Worm (Caenorhabditis elegans): ENCODE results near the gene elk-2.
"Not testable (repeated sequence)": the region's sequence is repeated elsewhere in the genome, so short reads cannot be mapped to it uniquely, and the experiment has no call there.

Gene elk-2

ce11 chrX:108929-109328, at the start of gene elk-2:
TSS of gene elk-2 (minus strand) at chrX:109029.
- not testable (repeated sequence) for TF ChIP-seq egl-43 (GFP tag; IDR thresholded peaks at IDR 0.05); zfp-2 (tag; optimal IDR thresholded peaks at IDR 0.05); dve-1 (tag; optimal IDR thresholded peaks at IDR 0.05; ENCODE audit: insufficient read depth)

- TF ChIP-seq nhr-111 (GFP tag; optimal IDR thresholded peaks at IDR 0.05) (no peak), unc-62 (GFP tag; optimal IDR thresholded peaks at IDR 0.05 in 1 of 2) (peak in 1 of 2 experiments; percentile 47), unc-62 (tag; optimal IDR thresholded peaks at IDR 0.05) (no peak)
Observed at ce11 chrX:147824-148223, 39.0 kb upstream of the elk-2 start, which contains the start of gene Y73B3A.11. TSS of gene Y73B3A.11 (plus strand) at chrX:148124.

ce11 chrX:146832-147231, 38.0 kb upstream of the elk-2 start:
- TF ChIP-seq hlh-11 (tag; optimal IDR thresholded peaks at IDR 0.05) = no peak
- TF ChIP-seq F44E2.7 (GFP tag; IDR thresholded peaks at IDR 0.05) = no peak
- 0 out of 2 replicates have a peak, but pooled peaks have one; percentile 52 for TF ChIP-seq lin-29 (GFP tag; IDR thresholded peaks at IDR 0.05)
- peak in 1 of 2 experiments; percentile 90 for TF ChIP-seq unc-62 (GFP tag; optimal IDR thresholded peaks at IDR 0.05 in 1 of 2)
- no peak for TF ChIP-seq unc-62 (tag; optimal IDR thresholded peaks at IDR 0.05)

- TF ChIP-seq madf-5 (GFP tag; IDR thresholded peaks at IDR 0.05) (no peak), mxl-2 (GFP tag; conservative IDR thresholded peaks at IDR 0.05) (no peak), ztf-11 (tag; optimal IDR thresholded peaks at IDR 0.05) (no peak), spr-1 (tag; optimal IDR thresholded peaks at IDR 0.05) (no peak)
Observed at ce11 chrX:141149-141548, 32.3 kb upstream of the elk-2 start, which contains the start of gene Y73B3A.8. TSS of gene Y73B3A.8 (minus strand) at chrX:141249.

ce11 chrX:119363-119762, 10.5 kb upstream of the elk-2 start, which contains the start of gene fbxa-16:
TSS of gene fbxa-16 (plus strand) at chrX:119663.
- TF ChIP-seq hif-1, zag-1, rbr-2 (tag; optimal IDR thresholded peaks at IDR 0.05): not testable (repeated sequence)

- no peak for TF ChIP-seq F10B5.3 (tag; optimal IDR thresholded peaks at IDR 0.05)
- no peak for TF ChIP-seq nhr-77 (tag; optimal IDR thresholded peaks at IDR 0.05)
- no peak for TF ChIP-seq T26A8.4 (GFP tag; IDR thresholded peaks at IDR 0.05)
- TF ChIP-seq spr-3 (GFP tag; optimal IDR thresholded peaks at IDR 0.05) = no peak
- TF ChIP-seq ceh-28 (tag; optimal IDR thresholded peaks at IDR 0.05) = no peak
- no peak for TF ChIP-seq F49E8.2 (tag; optimal IDR thresholded peaks at IDR 0.05; ENCODE audit: borderline replicate concordance)
- TF ChIP-seq egl-27 (tag; optimal IDR thresholded peaks at IDR 0.05) = no peak
- no peak for TF ChIP-seq hlh-30 (tag; optimal IDR thresholded peaks at IDR 0.05; ENCODE audit: insufficient read depth)
- TF ChIP-seq pha-4 (GFP tag; IDR thresholded peaks at IDR 0.05) = no peak
- no peak for TF ChIP-seq pha-4 (tag; optimal IDR thresholded peaks at IDR 0.05)
- no peak for TF ChIP-seq F26F4.8 (GFP tag; conservative IDR thresholded peaks at IDR 0.05)
Observed at ce11 chrX:117080-117479, 8.3 kb upstream of the elk-2 start, which contains the start of gene fbxa-222. TSS of gene fbxa-222 (plus strand) at chrX:117380.

ce11 chrX:114400-114799, 5.6 kb upstream of the elk-2 start, which contains the start of gene fbxa-221:
TSS of gene fbxa-221 (plus strand) at chrX:114700.
- not testable (repeated sequence) for TF ChIP-seq lim-7 (GFP tag; IDR thresholded peaks at IDR 0.05); lin-39 (tag; optimal IDR thresholded peaks at IDR 0.05); cey-2 (tag; optimal IDR thresholded peaks at IDR 0.05; ENCODE audit: borderline replicate concordance, insufficient read depth)
